Fruit fly (Drosophila melanogaster): ENCODE results near the gene CG13045.

The CG13045 gene

DNA sequence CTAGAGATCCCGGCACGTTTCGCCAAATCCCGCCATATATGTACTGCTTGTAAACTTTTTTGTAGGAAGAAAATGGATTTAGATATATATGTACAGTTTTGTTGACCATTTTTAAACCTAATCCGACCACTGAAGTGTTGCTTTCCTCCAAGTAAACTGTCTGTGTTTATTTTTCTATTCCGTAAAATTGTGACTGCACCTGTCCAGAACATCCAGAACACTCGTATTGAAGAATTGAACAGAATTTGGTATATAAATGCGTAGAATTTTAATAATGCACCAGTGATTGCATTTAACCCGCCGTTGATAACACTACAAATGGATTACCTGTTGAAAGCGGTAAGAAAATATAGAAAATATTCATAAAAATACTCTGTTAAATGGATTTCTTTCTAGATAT lies 13.2 kb upstream of the CG13045 start, which contains the start of gene CG43249:
Gene CG43249, plus strand, starts transcription at position 301 of the 400 bp plus-strand sequence.
- TF ChIP-seq croc (GFP tag; conservative IDR thresholded peaks at IDR 0.05) = no peak
- no peak for TF ChIP-seq Vsx1 (GFP tag; optimal IDR thresholded peaks at IDR 0.05)
- TF ChIP-seq dm (GFP tag; optimal IDR thresholded peaks at IDR 0.05) = no peak
- no peak for TF ChIP-seq CG9215 (GFP tag; IDR thresholded peaks at IDR 0.05)
- no peak for TF ChIP-seq CG15514 (GFP tag; optimal IDR thresholded peaks at IDR 0.05)
- no peak for TF ChIP-seq CG2129 (GFP tag; IDR thresholded peaks at IDR 0.05; ENCODE audit: partially characterized antibody)
- no peak for TF ChIP-seq Atf-2 (GFP tag; optimal IDR thresholded peaks at IDR 0.05)
- TF ChIP-seq fd102C (GFP tag; optimal IDR thresholded peaks at IDR 0.05) = no peak
- no peak for TF ChIP-seq slou (GFP tag; optimal IDR thresholded peaks at IDR 0.05)
- no peak for TF ChIP-seq mam (GFP tag; optimal IDR thresholded peaks at IDR 0.05)
- TF ChIP-seq org-1 (GFP tag; optimal IDR thresholded peaks at IDR 0.05) = no peak
- no peak for TF ChIP-seq Trl (optimal IDR thresholded peaks at IDR 0.05)
- TF ChIP-seq Trl (GFP tag; optimal IDR thresholded peaks at IDR 0.05) = no peak
- TF ChIP-seq CG4707 (GFP tag; optimal IDR thresholded peaks at IDR 0.05) = no peak
- TF ChIP-seq cas (GFP tag; IDR thresholded peaks at IDR 0.05) = no peak
- no peak for TF ChIP-seq pfk (GFP tag; optimal IDR thresholded peaks at IDR 0.05)
- TF ChIP-seq bsh (GFP tag; optimal IDR thresholded peaks at IDR 0.05) = no peak
- no peak for TF ChIP-seq CG17802 (tag; optimal IDR thresholded peaks at IDR 0.05)
- no peak for TF ChIP-seq ham (GFP tag; IDR thresholded peaks at IDR 0.05)
- TF ChIP-seq CG15479 (GFP tag; optimal IDR thresholded peaks at IDR 0.05) = no peak
- no peak for TF ChIP-seq ERR (GFP tag; optimal IDR thresholded peaks at IDR 0.05)

DNA sequence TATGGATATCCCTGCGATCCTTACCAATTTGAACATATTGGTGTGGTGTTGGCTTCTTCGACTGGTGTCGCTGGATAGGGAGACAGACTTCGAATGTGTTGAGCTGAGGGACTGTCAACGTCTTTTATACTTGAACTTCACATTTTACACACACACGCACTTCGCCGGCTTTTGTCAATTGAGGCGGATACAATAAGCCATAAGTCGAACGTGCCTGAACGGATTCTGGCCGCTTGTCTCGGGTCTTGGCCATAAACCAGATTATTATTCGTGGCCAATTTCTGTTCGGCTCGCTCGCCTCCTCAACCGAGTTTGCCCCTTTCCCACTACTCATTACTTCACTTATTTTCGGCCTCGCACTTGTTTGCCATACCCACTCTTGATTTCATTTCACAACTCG lies 12.3 kb upstream of the CG13045 start, which contains the start of gene CG13044:
Gene CG13044, minus strand, starts transcription at position 101 of the 400 bp plus-strand sequence.
- no peak for TF ChIP-seq ttk (GFP tag; IDR thresholded peaks at IDR 0.05)
- TF ChIP-seq Lim3 (GFP tag; IDR thresholded peaks at IDR 0.05) = no peak
- TF ChIP-seq Blimp-1 (GFP tag; optimal IDR thresholded peaks at IDR 0.05) = peak; percentile 16

DNA sequence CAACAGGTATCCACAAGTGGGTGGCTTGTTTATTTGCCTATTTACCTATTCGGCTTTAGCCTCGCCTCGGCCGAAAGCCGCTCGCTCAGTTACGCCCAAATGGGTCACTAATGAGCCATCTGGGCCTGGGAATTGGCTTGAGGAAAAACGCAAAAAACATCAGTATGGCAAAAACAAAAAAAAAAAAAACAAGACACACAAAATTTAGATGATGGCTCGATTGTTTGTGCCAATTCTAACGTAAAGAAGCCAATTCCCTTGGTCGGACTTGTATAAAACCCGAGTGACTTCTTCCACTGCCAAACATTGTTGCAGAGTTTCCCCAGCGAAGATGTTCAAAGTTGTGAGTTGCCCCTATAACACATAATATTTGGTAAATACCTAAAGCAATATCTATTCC lies 10.4 kb upstream of the CG13045 start, which contains the start of gene CG4982:
Gene CG4982, plus strand, starts transcription at position 301 of the 400 bp plus-strand sequence.
- TF ChIP-seq CG12219 (GFP tag; optimal IDR thresholded peaks at IDR 0.05) (no peak), Dfd (GFP tag; optimal IDR thresholded peaks at IDR 0.05) (no peak), CG12769 (tag; optimal IDR thresholded peaks at IDR 0.05) (no peak), Dip3 (GFP tag; optimal IDR thresholded peaks at IDR 0.05) (no peak), CG7357 (GFP tag; IDR thresholded peaks at IDR 0.05) (no peak), gsb (GFP tag; IDR thresholded peaks at IDR 0.05) (no peak), CG3407 (GFP tag; optimal IDR thresholded peaks at IDR 0.05) (no peak), CG2875 (GFP tag; optimal IDR thresholded peaks at IDR 0.05) (no peak), Gug (GFP tag; IDR thresholded peaks at IDR 0.05) (no peak), GATAe (GFP tag; conservative IDR thresholded peaks at IDR 0.05) (no peak), seq (GFP tag; IDR thresholded peaks at IDR 0.05) (no peak), CG12236 (GFP tag; optimal IDR thresholded peaks at IDR 0.05) (no peak), schlank (tag; optimal IDR thresholded peaks at IDR 0.05) (no peak), dmrt11E (tag; optimal IDR thresholded peaks at IDR 0.05) (no peak), CG32532 (GFP tag; IDR thresholded peaks at IDR 0.05) (no peak)

Measured in whole organism, embryonic.